Worm (Caenorhabditis elegans) whole organism, L2 larva: ENCODE data around the gene scl-8.

Experiments
- ZK546.5 ChIP-seq: sonication (generic microtip); optimal IDR thresholded peaks from 2 replicates; lab custom pipeline; 2017; ENCODE audit warnings: missing biosample characterization, missing genetic modification characterization
- ceh-82 ChIP-seq: fragments of 150-350 bp; optimal IDR thresholded peaks from 2 replicates; lab custom pipeline; 2014; ENCODE audit warnings: missing biosample characterization, missing genetic modification characterization
- dmd-4 ChIP-seq: sonication (generic microtip); optimal IDR thresholded peaks from 2 replicates; lab custom pipeline; 2017; ENCODE audit warnings: missing biosample characterization, missing genetic modification characterization
- sem-4 ChIP-seq: fragments of 150-350 bp; optimal IDR thresholded peaks from 2 replicates; lab custom pipeline; 2014; ENCODE audit warnings: missing biosample characterization, missing genetic modification reagents, missing genetic modification characterization

DNA sequence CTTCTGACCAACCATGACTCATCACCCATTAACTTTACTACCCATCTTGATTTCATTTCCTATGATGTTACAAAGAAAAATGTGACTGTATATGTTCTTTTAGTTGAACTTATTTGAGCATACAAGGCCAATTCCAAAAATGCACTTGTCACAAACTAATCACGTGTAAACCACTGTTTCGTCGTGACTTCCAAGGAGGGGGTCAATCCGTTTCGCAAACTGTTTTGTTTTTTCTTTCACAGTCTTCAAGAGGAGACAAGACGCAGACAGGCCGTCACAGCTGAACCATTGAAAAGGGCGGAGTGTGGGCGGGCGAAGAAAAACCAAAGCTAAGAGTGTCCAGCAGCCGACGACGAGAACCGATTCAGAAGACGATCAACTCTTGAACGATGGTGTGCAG is 7.6 kb downstream of the scl-8 start, which contains the start of gene C39E9.8:
- no peak for TF ChIP-seq ceh-82 (tag; lab: Kevin White, UChicago)
- TF ChIP-seq ZK546.5 (tag; lab: Kevin White, UChicago): no peak
- TF ChIP-seq sem-4: no peak
- no peak for TF ChIP-seq dmd-4 (tag; lab: Kevin White, UChicago)
